1 fruit fly cellular context compared by ENCODE assay signal in the genomic region with DNA sequence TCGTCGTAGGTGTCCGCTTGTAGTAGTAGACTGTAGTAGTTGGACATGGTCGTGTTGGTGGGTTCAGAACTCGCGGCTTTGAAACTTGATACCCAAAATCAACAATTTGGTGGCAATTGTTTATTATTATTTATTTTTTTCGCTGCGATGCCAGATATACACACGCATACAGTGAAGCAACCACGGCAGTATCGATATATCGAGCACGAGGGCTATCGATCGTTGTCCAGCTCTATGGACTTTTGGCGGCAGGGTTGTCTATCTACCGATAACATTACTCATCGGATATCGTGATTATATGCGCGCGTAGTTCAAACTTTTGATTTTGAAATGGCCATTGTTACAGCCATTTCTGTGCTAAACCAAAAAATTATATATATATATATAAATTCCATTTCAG.
TF ChIP-seq lines count a peak whose summit lies in the region.

A gene (minus strand): TSS at position 208 of the 400 bp plus-strand sequence.

TF ChIP-seq in whole organism, embryonic, 481 proteins besides CTCF, POLR2A, EP300 and RAD21 (continued from another document and continues in another):
- no peak for TF ChIP-seq Asciz (GFP tag; optimal IDR thresholded peaks at IDR 0.05; lab: Kevin White, UChicago)
- TF ChIP-seq D19B (GFP tag; optimal IDR thresholded peaks at IDR 0.05; lab: Kevin White, UChicago) = no peak
- no peak for TF ChIP-seq fd96Cb (tag; optimal IDR thresholded peaks at IDR 0.05; lab: Kevin White, UChicago)
- TF ChIP-seq CG34422 (GFP tag; IDR thresholded peaks at IDR 0.05; lab: Robert Waterston, UW) = no peak
- no peak for TF ChIP-seq CG17328 (GFP tag; IDR thresholded peaks at IDR 0.05; lab: Robert Waterston, UW)
- peak; percentile 16 for TF ChIP-seq Nf-YC (tag; optimal IDR thresholded peaks at IDR 0.05; lab: Kevin White, UChicago)
- TF ChIP-seq dan (GFP tag; IDR thresholded peaks at IDR 0.05; lab: Robert Waterston, UW) = no peak
- no peak for TF ChIP-seq aop (GFP tag; IDR thresholded peaks at IDR 0.05; lab: Robert Waterston, UW)
- TF ChIP-seq caup (GFP tag; optimal IDR thresholded peaks at IDR 0.05; lab: Kevin White, UChicago; ENCODE audit: severe bottlenecking) = no peak
- peak; percentile 97 for TF ChIP-seq CG6791 (GFP tag; IDR thresholded peaks at IDR 0.05; lab: Robert Waterston, UW; ENCODE audit: partially characterized antibody)
- TF ChIP-seq MTF-1 (GFP tag; optimal IDR thresholded peaks at IDR 0.05; lab: Kevin White, UChicago; ENCODE audit: borderline replicate concordance) = no peak
- TF ChIP-seq CG2202 (tag; optimal IDR thresholded peaks at IDR 0.05; lab: Kevin White, UChicago) = no peak
- no peak for TF ChIP-seq CkIIα-i1 (GFP tag; IDR thresholded peaks at IDR 0.05; lab: Robert Waterston, UW)
- TF ChIP-seq CG12104 (GFP tag; optimal IDR thresholded peaks at IDR 0.05; lab: Kevin White, UChicago) = no peak
- no peak for TF ChIP-seq gsb (GFP tag; IDR thresholded peaks at IDR 0.05; lab: Robert Waterston, UW)
- TF ChIP-seq cg (GFP tag; optimal IDR thresholded peaks at IDR 0.05; lab: Kevin White, UChicago) = peak; percentile 60
- no peak for TF ChIP-seq bab2 (GFP tag; optimal IDR thresholded peaks at IDR 0.05; lab: Kevin White, UChicago)
- peak; percentile 19 for TF ChIP-seq CG12391 (tag; optimal IDR thresholded peaks at IDR 0.05; lab: Kevin White, UChicago)
- no peak for TF ChIP-seq ase (GFP tag; IDR thresholded peaks at IDR 0.05; lab: Robert Waterston, UW)
- TF ChIP-seq pan (optimal IDR thresholded peaks at IDR 0.05; lab: Kevin White, UChicago) = no peak
- TF ChIP-seq pan (GFP tag; optimal IDR thresholded peaks at IDR 0.05 in 1 of 2, IDR thresholded peaks at IDR 0.05 in 1 of 2) = no peak
- TF ChIP-seq eve (GFP tag; optimal IDR thresholded peaks at IDR 0.05; lab: Kevin White, UChicago) = no peak
- no peak for TF ChIP-seq tgo (GFP tag; IDR thresholded peaks at IDR 0.05; lab: Robert Waterston, UW)
- peak; percentile 94 for TF ChIP-seq Opbp (GFP tag; IDR thresholded peaks at IDR 0.05; lab: Robert Waterston, UW; ENCODE audit: partially characterized antibody)
- no peak for TF ChIP-seq CG10959 (GFP tag; IDR thresholded peaks at IDR 0.05; lab: Robert Waterston, UW)
- TF ChIP-seq CG13894 (tag; optimal IDR thresholded peaks at IDR 0.05; lab: Kevin White, UChicago) = peak; percentile 40
- TF ChIP-seq nerfin-2 (GFP tag; IDR thresholded peaks at IDR 0.05; lab: Robert Waterston, UW; ENCODE audit: partially characterized antibody) = peak; percentile 94
- TF ChIP-seq cas (GFP tag; IDR thresholded peaks at IDR 0.05; lab: Robert Waterston, UW) = no peak
- no peak for TF ChIP-seq CG31224 (GFP tag; IDR thresholded peaks at IDR 0.05; lab: Robert Waterston, UW)
- no peak for TF ChIP-seq CG17361 (GFP tag; IDR thresholded peaks at IDR 0.05; lab: Robert Waterston, UW)
- no peak for TF ChIP-seq Adf1 (GFP tag; IDR thresholded peaks at IDR 0.05; lab: Robert Waterston, UW)
- peak; percentile 36 for TF ChIP-seq Lhr (GFP tag; optimal IDR thresholded peaks at IDR 0.05; lab: Kevin White, UChicago)
- TF ChIP-seq Dp (GFP tag; optimal IDR thresholded peaks at IDR 0.05; lab: Kevin White, UChicago) = peak; percentile 92
- TF ChIP-seq ems (GFP tag; optimal IDR thresholded peaks at IDR 0.05; lab: Kevin White, UChicago) = no peak
- no peak for TF ChIP-seq CG2678 (tag; optimal IDR thresholded peaks at IDR 0.05; lab: Kevin White, UChicago)
- peak; percentile 16 for TF ChIP-seq CG30020 (tag; optimal IDR thresholded peaks at IDR 0.05; lab: Kevin White, UChicago)
- TF ChIP-seq GATAe (GFP tag; conservative IDR thresholded peaks at IDR 0.05; lab: Robert Waterston, UW) = no peak
- TF ChIP-seq CG11695 (GFP tag; IDR thresholded peaks at IDR 0.05; lab: Robert Waterston, UW) = no peak
- TF ChIP-seq gcm2 (GFP tag; optimal IDR thresholded peaks at IDR 0.05; lab: Kevin White, UChicago) = no peak
- no peak for TF ChIP-seq Neu2 (GFP tag; optimal IDR thresholded peaks at IDR 0.05; lab: Kevin White, UChicago; ENCODE audit: borderline replicate concordance)
- no peak for TF ChIP-seq Trl (optimal IDR thresholded peaks at IDR 0.05; lab: Kevin White, UChicago)
- TF ChIP-seq Trl (GFP tag; optimal IDR thresholded peaks at IDR 0.05; lab: Kevin White, UChicago) = no peak
- TF ChIP-seq CG4820 (GFP tag; optimal IDR thresholded peaks at IDR 0.05; lab: Kevin White, UChicago) = no peak
- TF ChIP-seq Dad (GFP tag; optimal IDR thresholded peaks at IDR 0.05; lab: Kevin White, UChicago) = no peak
- TF ChIP-seq CG34376 (GFP tag; optimal IDR thresholded peaks at IDR 0.05; lab: Kevin White, UChicago) = peak; percentile 51
- TF ChIP-seq ap (GFP tag; IDR thresholded peaks at IDR 0.05; lab: Robert Waterston, UW) = no peak
- peak; percentile 7 for TF ChIP-seq CG2120 (GFP tag; optimal IDR thresholded peaks at IDR 0.05; lab: Kevin White, UChicago)
- no peak for TF ChIP-seq CG7556 (GFP tag; optimal IDR thresholded peaks at IDR 0.05; lab: Kevin White, UChicago)
- no peak for TF ChIP-seq bsh (GFP tag; optimal IDR thresholded peaks at IDR 0.05; lab: Kevin White, UChicago)
- peak; percentile 17 for TF ChIP-seq Sin3A (optimal IDR thresholded peaks at IDR 0.05; lab: Kevin White, UChicago)
- no peak for TF ChIP-seq pb (GFP tag; optimal IDR thresholded peaks at IDR 0.05; lab: Kevin White, UChicago)
- peak; percentile 39; the same call in 1 of the 3 replicates for TF ChIP-seq row (GFP tag; IDR thresholded peaks at IDR 0.05; lab: Robert Waterston, UW)
- TF ChIP-seq CG17186 (GFP tag; optimal IDR thresholded peaks at IDR 0.05; lab: Kevin White, UChicago) = peak; percentile 43
- TF ChIP-seq az2 (GFP tag; optimal IDR thresholded peaks at IDR 0.05; lab: Kevin White, UChicago) = no peak
- TF ChIP-seq CG11398 (GFP tag; optimal IDR thresholded peaks at IDR 0.05; lab: Kevin White, UChicago) = no peak
- no peak for TF ChIP-seq Oli (tag; optimal IDR thresholded peaks at IDR 0.05; lab: Kevin White, UChicago)
- no peak for TF ChIP-seq CrebB (tag; optimal IDR thresholded peaks at IDR 0.05; lab: Kevin White, UChicago)
- TF ChIP-seq grau (tag; optimal IDR thresholded peaks at IDR 0.05; lab: Kevin White, UChicago) = peak; percentile 78
- TF ChIP-seq br (optimal IDR thresholded peaks at IDR 0.05; lab: Kevin White, UChicago) = no peak
- TF ChIP-seq chif (GFP tag; optimal IDR thresholded peaks at IDR 0.05; lab: Kevin White, UChicago) = no peak
- no peak for TF ChIP-seq dmrt99B (tag; optimal IDR thresholded peaks at IDR 0.05; lab: Kevin White, UChicago)
- TF ChIP-seq Stat92E (GFP tag; optimal IDR thresholded peaks at IDR 0.05; lab: Kevin White, UChicago) = peak in 1 of 3 experiments; percentile 46
- peak; percentile 15 for TF ChIP-seq nom (GFP tag; optimal IDR thresholded peaks at IDR 0.05; lab: Kevin White, UChicago)
- no peak for TF ChIP-seq CG7928 (GFP tag; optimal IDR thresholded peaks at IDR 0.05; lab: Kevin White, UChicago)
- TF ChIP-seq onecut (GFP tag; IDR thresholded peaks at IDR 0.05; lab: Robert Waterston, UW) = no peak
- no peak for TF ChIP-seq pho (GFP tag; optimal IDR thresholded peaks at IDR 0.05; lab: Kevin White, UChicago)
- no peak for TF ChIP-seq CG9215 (GFP tag; IDR thresholded peaks at IDR 0.05; lab: Robert Waterston, UW)
- TF ChIP-seq CG7963 (GFP tag; IDR thresholded peaks at IDR 0.05; lab: Robert Waterston, UW; ENCODE audit: partially characterized antibody) = peak; percentile 94
- TF ChIP-seq CG10209 (GFP tag; optimal IDR thresholded peaks at IDR 0.05; lab: Kevin White, UChicago) = no peak
- no peak for TF ChIP-seq CG9437 (GFP tag; optimal IDR thresholded peaks at IDR 0.05; lab: Kevin White, UChicago)
- TF ChIP-seq CG1792 (GFP tag; optimal IDR thresholded peaks at IDR 0.05; lab: Kevin White, UChicago) = no peak
- TF ChIP-seq amos (GFP tag; IDR thresholded peaks at IDR 0.05; lab: Robert Waterston, UW; ENCODE audit: partially characterized antibody) = peak; percentile 95
- no peak for TF ChIP-seq Tbp (GFP tag; optimal IDR thresholded peaks at IDR 0.05; lab: Kevin White, UChicago)
- no peak for TF ChIP-seq Pdp1 (GFP tag; optimal IDR thresholded peaks at IDR 0.05; lab: Kevin White, UChicago)
- TF ChIP-seq Hr51 (GFP tag; optimal IDR thresholded peaks at IDR 0.05; lab: Kevin White, UChicago) = no peak
- no peak for TF ChIP-seq hth (optimal IDR thresholded peaks at IDR 0.05; lab: Kevin White, UChicago)
- peak; percentile 28 for TF ChIP-seq sug (tag; optimal IDR thresholded peaks at IDR 0.05; lab: Kevin White, UChicago)
- TF ChIP-seq Optix (GFP tag; IDR thresholded peaks at IDR 0.05; lab: Robert Waterston, UW) = no peak
- no peak for TF ChIP-seq Jarid2 (GFP tag; optimal IDR thresholded peaks at IDR 0.05; lab: Kevin White, UChicago)
- peak; percentile 45 for TF ChIP-seq CG10267 (tag; optimal IDR thresholded peaks at IDR 0.05; lab: Kevin White, UChicago)
- TF ChIP-seq CG2116 (GFP tag; optimal IDR thresholded peaks at IDR 0.05; lab: Kevin White, UChicago) = peak; percentile 98
- TF ChIP-seq CG10431 (GFP tag; optimal IDR thresholded peaks at IDR 0.05; lab: Kevin White, UChicago) = no peak
- TF ChIP-seq CG3281 (GFP tag; optimal IDR thresholded peaks at IDR 0.05; lab: Kevin White, UChicago) = peak; percentile 20
- TF ChIP-seq CG18011 (GFP tag; optimal IDR thresholded peaks at IDR 0.05; lab: Kevin White, UChicago) = no peak
- no peak for TF ChIP-seq usp (GFP tag; optimal IDR thresholded peaks at IDR 0.05; lab: Kevin White, UChicago)
- TF ChIP-seq eyg (GFP tag; optimal IDR thresholded peaks at IDR 0.05; lab: Kevin White, UChicago) = no peak
- TF ChIP-seq gro (GFP tag; optimal IDR thresholded peaks at IDR 0.05; lab: Kevin White, UChicago) = peak; percentile 11
- no peak for TF ChIP-seq Lpt (GFP tag; optimal IDR thresholded peaks at IDR 0.05; lab: Kevin White, UChicago)
- no peak for TF ChIP-seq fd3F (GFP tag; optimal IDR thresholded peaks at IDR 0.05; lab: Kevin White, UChicago)
- TF ChIP-seq hb (GFP tag; IDR thresholded peaks at IDR 0.05; lab: Robert Waterston, UW; ENCODE audit: partially characterized antibody) = peak; percentile 91
- TF ChIP-seq CG12744 (GFP tag; optimal IDR thresholded peaks at IDR 0.05; lab: Kevin White, UChicago) = no peak
- TF ChIP-seq CG32767 (GFP tag; IDR thresholded peaks at IDR 0.05; lab: Robert Waterston, UW) = peak; percentile 45; the same call in 1 of the 2 replicates
- TF ChIP-seq CG4617 (GFP tag; optimal IDR thresholded peaks at IDR 0.05; lab: Kevin White, UChicago; ENCODE audit: borderline replicate concordance) = peak; percentile 43
- no peak for TF ChIP-seq Awh (GFP tag; IDR thresholded peaks at IDR 0.05; lab: Robert Waterston, UW)
- TF ChIP-seq CG17912 (GFP tag; optimal IDR thresholded peaks at IDR 0.05; lab: Kevin White, UChicago) = no peak
- TF ChIP-seq sd (tag; optimal IDR thresholded peaks at IDR 0.05; lab: Kevin White, UChicago) = no peak
- no peak for TF ChIP-seq chm (GFP tag; IDR thresholded peaks at IDR 0.05; lab: Robert Waterston, UW)
- peak; percentile 0 for TF ChIP-seq gfzf (GFP tag; optimal IDR thresholded peaks at IDR 0.05; lab: Kevin White, UChicago)
- peak; percentile 83 for TF ChIP-seq stwl (tag; optimal IDR thresholded peaks at IDR 0.05; lab: Kevin White, UChicago)
- TF ChIP-seq Rfx (GFP tag; IDR thresholded peaks at IDR 0.05; lab: Robert Waterston, UW) = peak; percentile 7; the same call in 1 of the 2 replicates
- TF ChIP-seq CG8388 (GFP tag; optimal IDR thresholded peaks at IDR 0.05; lab: Kevin White, UChicago) = no peak
- no peak for TF ChIP-seq CG9817 (tag; optimal IDR thresholded peaks at IDR 0.05; lab: Kevin White, UChicago)
- no peak for TF ChIP-seq CG15269 (tag; optimal IDR thresholded peaks at IDR 0.05; lab: Kevin White, UChicago)
- TF ChIP-seq PHDP (tag; optimal IDR thresholded peaks at IDR 0.05; lab: Kevin White, UChicago) = peak; percentile 12
- no peak for TF ChIP-seq lab (GFP tag; optimal IDR thresholded peaks at IDR 0.05; lab: Kevin White, UChicago)
- no peak for TF ChIP-seq Camta (GFP tag; optimal IDR thresholded peaks at IDR 0.05; lab: Kevin White, UChicago)
- TF ChIP-seq CG1602 (GFP tag; optimal IDR thresholded peaks at IDR 0.05; lab: Kevin White, UChicago) = no peak
- TF ChIP-seq CG15514 (GFP tag; optimal IDR thresholded peaks at IDR 0.05; lab: Kevin White, UChicago) = peak; percentile 81
- peak; percentile 22 for TF ChIP-seq CG8924 (tag; optimal IDR thresholded peaks at IDR 0.05; lab: Kevin White, UChicago)
- no peak for TF ChIP-seq CG3065 (GFP tag; optimal IDR thresholded peaks at IDR 0.05; lab: Kevin White, UChicago)
- no peak for TF ChIP-seq sima (GFP tag; optimal IDR thresholded peaks at IDR 0.05; lab: Kevin White, UChicago)
- no peak for TF ChIP-seq CG12071 (GFP tag; optimal IDR thresholded peaks at IDR 0.05; lab: Kevin White, UChicago)
- TF ChIP-seq sqz (GFP tag; optimal IDR thresholded peaks at IDR 0.05; lab: Kevin White, UChicago) = peak; percentile 5
- TF ChIP-seq kah (GFP tag; optimal IDR thresholded peaks at IDR 0.05; lab: Kevin White, UChicago) = no peak
- TF ChIP-seq Abd-B (GFP tag; optimal IDR thresholded peaks at IDR 0.05; lab: Kevin White, UChicago) = no peak
- no peak for TF ChIP-seq toy (GFP tag; IDR thresholded peaks at IDR 0.05; lab: Robert Waterston, UW)
- peak; percentile 37 for TF ChIP-seq B-H2 (GFP tag; optimal IDR thresholded peaks at IDR 0.05; lab: Kevin White, UChicago)
- TF ChIP-seq CG33213 (GFP tag; optimal IDR thresholded peaks at IDR 0.05; lab: Kevin White, UChicago) = peak; percentile 64
- 0 out of 2 replicates have a peak, but pooled peaks have one; percentile 13 for TF ChIP-seq Xrp1 (GFP tag; IDR thresholded peaks at IDR 0.05; lab: Robert Waterston, UW)
- TF ChIP-seq CG10543 (GFP tag; optimal IDR thresholded peaks at IDR 0.05; lab: Kevin White, UChicago) = peak; percentile 32
- peak; percentile 9 for TF ChIP-seq CG13296 (GFP tag; optimal IDR thresholded peaks at IDR 0.05; lab: Kevin White, UChicago)
- TF ChIP-seq CG2712 (tag; optimal IDR thresholded peaks at IDR 0.05; lab: Kevin White, UChicago) = peak; percentile 41
- TF ChIP-seq dm (GFP tag; optimal IDR thresholded peaks at IDR 0.05; lab: Kevin White, UChicago) = peak; percentile 4
- no peak for TF ChIP-seq Aef1 (GFP tag; IDR thresholded peaks at IDR 0.05; lab: Robert Waterston, UW)
- TF ChIP-seq CG10654 (GFP tag; optimal IDR thresholded peaks at IDR 0.05; lab: Kevin White, UChicago) = no peak
- TF ChIP-seq CG1832 (GFP tag; optimal IDR thresholded peaks at IDR 0.05; lab: Kevin White, UChicago) = no peak
- peak; percentile 6 for TF ChIP-seq Myb (GFP tag; optimal IDR thresholded peaks at IDR 0.05; lab: Kevin White, UChicago)
- TF ChIP-seq CG7372 (GFP tag; IDR thresholded peaks at IDR 0.05; lab: Robert Waterston, UW) = no peak
- TF ChIP-seq zfh1 (GFP tag; IDR thresholded peaks at IDR 0.05; lab: Robert Waterston, UW) = 0 out of 3 replicates have a peak, but pooled peaks have one; percentile 16
- TF ChIP-seq ci (GFP tag; IDR thresholded peaks at IDR 0.05; lab: Robert Waterston, UW) = no peak
- TF ChIP-seq Eip74EF (GFP tag; optimal IDR thresholded peaks at IDR 0.05; lab: Kevin White, UChicago) = no peak
